Fruit fly (Drosophila melanogaster): Measurements from ENCODE around the gene CG10581.

CG10581 gene

DNA sequence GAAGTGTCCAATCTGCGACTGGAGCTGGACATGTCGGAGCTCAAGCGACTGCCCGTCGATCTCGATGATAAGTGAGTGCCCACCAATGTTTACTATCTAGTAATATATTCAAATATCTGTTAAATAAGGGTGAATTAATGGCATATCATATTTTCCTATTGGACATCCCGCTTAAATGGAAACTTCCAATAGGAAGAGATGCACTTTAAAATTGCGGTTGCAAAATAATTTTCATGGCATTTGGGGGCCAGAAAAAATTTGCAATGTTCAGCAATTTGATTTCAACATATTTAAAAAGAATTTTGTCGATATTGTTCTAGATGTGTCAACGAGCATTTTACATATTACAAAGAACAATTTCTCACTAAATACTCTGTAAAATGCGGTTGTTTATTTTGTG lies 1.2 kb upstream of the CG10581 start:
- TF ChIP-seq bab1 (GFP tag; optimal IDR thresholded peaks at IDR 0.05) (no peak), cic (GFP tag; optimal IDR thresholded peaks at IDR 0.05) (no peak), CG7045 (GFP tag; optimal IDR thresholded peaks at IDR 0.05) (no peak), Mnt (GFP tag; optimal IDR thresholded peaks at IDR 0.05) (no peak), CG1620 (GFP tag; optimal IDR thresholded peaks at IDR 0.05) (no peak), toe (GFP tag; optimal IDR thresholded peaks at IDR 0.05) (no peak), CG7101 (tag; optimal IDR thresholded peaks at IDR 0.05) (no peak), CG12768 (GFP tag; optimal IDR thresholded peaks at IDR 0.05) (no peak), CG11617 (GFP tag; optimal IDR thresholded peaks at IDR 0.05) (no peak), CG33017 (tag; optimal IDR thresholded peaks at IDR 0.05) (no peak), Hr96 (GFP tag; optimal IDR thresholded peaks at IDR 0.05) (no peak), cnc (optimal IDR thresholded peaks at IDR 0.05) (no peak), Clk (GFP tag; optimal IDR thresholded peaks at IDR 0.05) (no peak), CG5204 (GFP tag; optimal IDR thresholded peaks at IDR 0.05) (no peak), ovo (GFP tag; optimal IDR thresholded peaks at IDR 0.05) (no peak), CG14711 (tag; optimal IDR thresholded peaks at IDR 0.05) (no peak), pad (GFP tag; optimal IDR thresholded peaks at IDR 0.05) (no peak), kay (GFP tag; ENCODE audit: borderline replicate concordance) (no peak), tj (GFP tag; optimal IDR thresholded peaks at IDR 0.05) (no peak)

DNA sequence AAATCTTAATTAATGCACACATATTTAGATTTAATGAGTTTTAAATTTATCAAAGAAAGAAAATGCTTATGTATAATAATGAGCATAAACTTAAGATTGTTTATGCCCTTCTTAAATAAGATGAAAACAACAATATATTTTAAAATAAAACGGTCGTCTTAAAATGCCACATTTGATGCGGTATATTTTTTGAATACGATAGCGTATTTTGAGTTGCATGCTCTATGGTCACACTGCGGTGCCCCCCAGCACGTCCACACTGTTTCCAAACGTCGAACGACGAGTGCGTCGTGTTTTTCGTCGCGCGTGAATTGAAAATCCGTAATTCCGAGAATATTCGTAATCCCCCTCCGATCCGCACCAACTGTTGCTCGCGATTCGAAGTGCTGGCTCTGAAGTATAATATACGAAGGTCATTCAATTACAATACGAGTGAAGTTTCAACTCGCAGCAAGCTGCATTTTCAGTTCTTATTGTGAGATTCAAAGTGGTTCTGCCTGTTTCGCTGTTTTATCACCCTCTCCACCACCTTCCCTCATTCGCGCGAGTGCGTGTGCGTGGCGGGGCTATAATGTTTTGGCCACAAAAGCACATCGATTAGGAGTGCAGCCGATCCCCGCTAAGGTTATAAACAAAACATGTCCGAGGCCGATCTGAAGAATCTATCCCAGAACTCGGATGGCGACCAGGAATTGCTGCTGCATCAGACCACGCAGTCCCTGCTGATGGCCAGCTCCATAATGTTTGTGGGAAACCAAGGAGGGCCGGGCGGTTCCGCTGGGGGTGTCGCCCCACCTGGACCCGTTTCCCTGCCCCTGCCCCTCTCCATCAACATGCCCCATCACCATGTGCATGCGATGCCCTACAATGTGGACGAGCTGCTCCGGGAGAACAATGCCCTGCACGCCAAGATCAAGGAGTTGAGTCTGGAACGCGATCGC lies 548 bp upstream of the CG10581 start, which contains the start of gene siz:
TSS of gene siz (plus strand) at position 255 of the 941 bp plus-strand sequence.
- TF ChIP-seq Mnt (GFP tag; optimal IDR thresholded peaks at IDR 0.05) (peak; percentile 48), Crg-1 (GFP tag; optimal IDR thresholded peaks at IDR 0.05) (peak; percentile 39), cic (GFP tag; optimal IDR thresholded peaks at IDR 0.05) (peak; percentile 4), toe (GFP tag; optimal IDR thresholded peaks at IDR 0.05) (no peak), CG7101 (tag; optimal IDR thresholded peaks at IDR 0.05) (peak; percentile 27), tj (GFP tag; optimal IDR thresholded peaks at IDR 0.05) (peak; percentile 56), bab1 (GFP tag; optimal IDR thresholded peaks at IDR 0.05) (no peak), CG12768 (GFP tag; optimal IDR thresholded peaks at IDR 0.05) (peak; percentile 18), Clk (GFP tag; optimal IDR thresholded peaks at IDR 0.05) (no peak), cnc (optimal IDR thresholded peaks at IDR 0.05) (no peak), CG14711 (tag; optimal IDR thresholded peaks at IDR 0.05) (peak; percentile 38), CG1620 (GFP tag; optimal IDR thresholded peaks at IDR 0.05) (peak; percentile 1), Hr96 (GFP tag; optimal IDR thresholded peaks at IDR 0.05) (peak; percentile 14), CG5204 (GFP tag; optimal IDR thresholded peaks at IDR 0.05) (no peak)

DNA sequence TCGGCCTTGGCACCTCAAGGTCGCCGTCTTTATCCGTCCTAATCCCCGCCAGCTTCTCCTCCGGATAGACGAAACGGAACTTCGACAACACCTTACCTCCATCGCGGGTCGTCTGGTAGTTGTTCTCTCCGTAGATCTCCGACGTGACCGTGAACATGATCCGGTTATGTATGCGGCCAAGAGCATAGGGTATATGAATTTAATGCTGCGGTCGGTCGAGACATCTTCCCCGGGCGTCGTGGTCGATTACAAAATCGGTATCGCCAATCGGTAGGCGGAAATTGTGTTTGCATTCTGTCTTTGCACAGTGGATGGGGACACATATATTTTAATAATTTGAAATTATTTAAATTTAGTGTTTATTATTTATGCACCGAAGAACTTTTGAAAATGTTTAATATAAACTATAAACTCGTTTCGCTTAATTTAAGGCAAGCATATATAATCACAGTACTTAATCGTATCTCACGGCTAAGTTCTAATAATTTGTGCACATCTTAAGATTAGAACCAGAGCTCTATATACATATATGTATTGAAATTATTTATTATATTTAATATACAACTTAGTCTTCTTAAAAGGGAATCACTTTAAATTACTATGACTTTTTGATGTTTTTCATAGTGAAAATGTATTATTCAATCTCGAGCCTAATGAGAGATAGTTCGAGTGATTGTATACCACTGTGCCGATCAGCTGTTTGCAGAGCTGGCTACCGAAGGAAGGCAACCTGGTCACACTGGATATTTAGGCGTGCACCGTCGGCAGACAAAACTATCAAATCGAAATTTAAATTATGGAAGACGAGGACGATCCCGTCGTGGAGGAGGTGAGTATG lies 2.7 kb downstream of the CG10581 start, which contains the start of the genes CG10584 and Polr3E:
TSS of gene CG10584 (minus strand) at position 268 of the 838 bp plus-strand sequence.
TSS of gene Polr3E (plus strand) at position 733 of the 838 bp plus-strand sequence.
- TF ChIP-seq cic (GFP tag; optimal IDR thresholded peaks at IDR 0.05) (peak; percentile 77), toe (GFP tag; optimal IDR thresholded peaks at IDR 0.05) (peak; percentile 82), CG12768 (GFP tag; optimal IDR thresholded peaks at IDR 0.05) (peak; percentile 96), pad (GFP tag; optimal IDR thresholded peaks at IDR 0.05) (peak; percentile 87), bab1 (GFP tag; optimal IDR thresholded peaks at IDR 0.05) (peak; percentile 90), kay (GFP tag; ENCODE audit: borderline replicate concordance) (no peak), CG11617 (GFP tag; optimal IDR thresholded peaks at IDR 0.05) (peak; percentile 97), Mnt (GFP tag; optimal IDR thresholded peaks at IDR 0.05) (peak; percentile 76), Clk (GFP tag; optimal IDR thresholded peaks at IDR 0.05) (peak; percentile 84), CG7045 (GFP tag; optimal IDR thresholded peaks at IDR 0.05) (peak; percentile 95), CG5204 (GFP tag; optimal IDR thresholded peaks at IDR 0.05) (no peak), Hr96 (GFP tag; optimal IDR thresholded peaks at IDR 0.05) (peak; percentile 71), CG14711 (tag; optimal IDR thresholded peaks at IDR 0.05) (peak; percentile 86), CG1620 (GFP tag; optimal IDR thresholded peaks at IDR 0.05) (peak; percentile 42), CG7101 (tag; optimal IDR thresholded peaks at IDR 0.05) (peak; percentile 93), cnc (optimal IDR thresholded peaks at IDR 0.05) (no peak), tj (GFP tag; optimal IDR thresholded peaks at IDR 0.05) (peak; percentile 82), CG33017 (tag; optimal IDR thresholded peaks at IDR 0.05) (peak; percentile 93), Crg-1 (GFP tag; optimal IDR thresholded peaks at IDR 0.05) (peak; percentile 86), ovo (GFP tag; optimal IDR thresholded peaks at IDR 0.05) (peak; percentile 89)

DNA sequence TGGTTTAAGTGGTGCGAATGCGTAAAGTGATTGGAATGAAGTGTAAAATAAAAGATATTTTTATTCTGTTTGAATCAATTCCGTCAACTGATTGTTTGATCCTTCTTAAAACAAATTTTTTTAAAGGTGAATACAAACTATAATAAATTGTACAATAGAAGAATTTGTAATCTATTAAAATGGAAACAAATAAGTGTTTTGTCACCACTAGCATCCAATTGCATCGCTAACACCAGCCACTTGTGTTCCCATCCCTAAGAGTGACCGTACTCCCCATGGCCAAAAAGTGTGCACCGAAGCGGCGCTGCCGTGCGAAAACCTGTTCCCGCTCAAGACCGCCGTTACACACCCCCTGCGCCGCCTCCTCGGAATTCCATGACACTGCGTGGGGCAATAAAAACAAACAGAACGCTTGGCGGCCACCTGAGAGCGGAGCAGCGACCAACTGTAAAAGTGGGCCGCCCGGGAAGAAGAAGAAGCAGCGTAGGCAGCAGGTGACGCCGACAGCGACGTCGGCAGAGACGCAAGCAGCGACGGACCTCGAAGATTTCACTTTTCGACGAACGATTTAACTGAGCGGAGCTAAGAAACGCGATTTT lies 6.2 kb downstream of the CG10581 start, which contains the start of gene Pdss2:
TSS of gene Pdss2 (plus strand) at position 259 of the 599 bp plus-strand sequence.
- peak; percentile 47 for TF ChIP-seq CG33017 (tag; optimal IDR thresholded peaks at IDR 0.05)
- TF ChIP-seq CG5204 (GFP tag; optimal IDR thresholded peaks at IDR 0.05): no peak
- peak; percentile 45 for TF ChIP-seq CG7045 (GFP tag; optimal IDR thresholded peaks at IDR 0.05)
- TF ChIP-seq Hr96 (GFP tag; optimal IDR thresholded peaks at IDR 0.05): peak; percentile 76
- peak; percentile 55 for TF ChIP-seq pad (GFP tag; optimal IDR thresholded peaks at IDR 0.05)
- TF ChIP-seq bab1 (GFP tag; optimal IDR thresholded peaks at IDR 0.05): peak; percentile 63
- peak; percentile 41 for TF ChIP-seq CG14711 (tag; optimal IDR thresholded peaks at IDR 0.05)
- peak; percentile 80 for TF ChIP-seq ovo (GFP tag; optimal IDR thresholded peaks at IDR 0.05)
- peak; percentile 78 for TF ChIP-seq CG1620 (GFP tag; optimal IDR thresholded peaks at IDR 0.05)
- peak; percentile 74 for TF ChIP-seq CG12768 (GFP tag; optimal IDR thresholded peaks at IDR 0.05)
- TF ChIP-seq cnc (optimal IDR thresholded peaks at IDR 0.05): no peak
- peak; percentile 86 for TF ChIP-seq toe (GFP tag; optimal IDR thresholded peaks at IDR 0.05)
- peak; percentile 32 for TF ChIP-seq tj (GFP tag; optimal IDR thresholded peaks at IDR 0.05)
- TF ChIP-seq CG11617 (GFP tag; optimal IDR thresholded peaks at IDR 0.05): peak; percentile 59
- peak; percentile 72 for TF ChIP-seq CG7101 (tag; optimal IDR thresholded peaks at IDR 0.05)
- peak; percentile 63 for TF ChIP-seq Clk (GFP tag; optimal IDR thresholded peaks at IDR 0.05)
- peak; percentile 77 for TF ChIP-seq Mnt (GFP tag; optimal IDR thresholded peaks at IDR 0.05)
- no peak for TF ChIP-seq cic (GFP tag; optimal IDR thresholded peaks at IDR 0.05)
- TF ChIP-seq kay (GFP tag; ENCODE audit: borderline replicate concordance): no peak
- TF ChIP-seq Crg-1 (GFP tag; optimal IDR thresholded peaks at IDR 0.05): peak; percentile 49
